Worm (Caenorhabditis elegans) whole organism, L4/young adult: Measurements from ENCODE around the gene R08C7.4.

Experiments used
- W03F9.2 ChIP-seq: fragments of 150-350 bp; optimal IDR thresholded peaks from 2 replicates; lab custom pipeline; 2014; ENCODE audit warnings: missing biosample characterization, missing genetic modification characterization
- dao-5 ChIP-seq: sonication (generic microtip); optimal IDR thresholded peaks from 2 replicates; lab custom pipeline; 2016; ENCODE audit warnings: missing genotype, missing genetic modification characterization, moderate library complexity, missing compliant biosample characterization
- him-1 ChIP-seq: sonication (generic microtip); optimal IDR thresholded peaks from 2 replicates; lab custom pipeline; 2016; ENCODE audit warnings: missing genotype, missing genetic modification reagents, missing genetic modification characterization, missing compliant biosample characterization

R08C7.4 gene

DNA sequence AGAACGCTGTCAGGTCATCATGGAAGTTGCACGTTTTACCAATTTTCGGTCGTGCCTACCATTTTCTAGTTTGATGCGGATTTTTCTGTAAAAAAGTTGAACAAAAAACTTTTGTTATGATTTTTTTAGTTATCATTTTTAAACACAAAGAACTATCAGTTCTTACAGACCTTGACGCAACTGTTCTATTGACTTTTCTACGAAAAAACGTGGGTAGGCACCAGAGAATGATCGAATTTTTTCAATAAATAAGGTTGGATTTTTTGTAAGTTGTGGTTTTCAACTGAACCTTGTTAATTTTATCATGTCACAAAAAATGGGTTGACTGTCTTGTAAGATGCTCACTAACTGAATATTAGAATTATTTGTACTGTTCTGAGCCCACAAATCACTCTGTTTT, 43.8 kb downstream of the R08C7.4 start:
- TF ChIP-seq him-1 (tag; lab: Kevin White, UChicago), result no peak
- no peak for TF ChIP-seq W03F9.2
- no peak for TF ChIP-seq dao-5 (tag; lab: Kevin White, UChicago)

DNA sequence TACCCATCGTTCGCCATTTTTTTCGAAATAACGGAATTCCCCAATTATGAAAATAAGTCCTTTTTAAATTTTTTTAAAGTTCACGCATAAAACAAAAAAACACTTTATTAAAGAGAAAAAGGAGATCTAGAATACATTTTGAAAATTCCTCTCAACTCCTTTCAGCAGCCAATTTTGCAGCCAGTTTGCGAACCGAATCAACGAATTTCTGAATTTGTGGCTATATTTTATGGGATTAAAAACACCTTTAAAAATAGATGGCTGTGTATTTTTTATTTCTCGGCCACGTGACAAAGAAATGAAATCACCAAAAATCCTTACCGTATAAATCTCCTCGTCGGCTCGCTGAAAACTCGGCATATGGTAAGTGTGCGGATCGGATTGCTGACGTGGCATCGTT, 45.2 kb downstream of the R08C7.4 start, which contains the start of gene M01H9.10:
TSS of gene M01H9.10 (minus strand) at position 101 of the 400 bp plus-strand sequence.
- TF ChIP-seq him-1 (tag; lab: Kevin White, UChicago) (no peak), dao-5 (tag; lab: Kevin White, UChicago) (no peak), W03F9.2 (no peak)

DNA sequence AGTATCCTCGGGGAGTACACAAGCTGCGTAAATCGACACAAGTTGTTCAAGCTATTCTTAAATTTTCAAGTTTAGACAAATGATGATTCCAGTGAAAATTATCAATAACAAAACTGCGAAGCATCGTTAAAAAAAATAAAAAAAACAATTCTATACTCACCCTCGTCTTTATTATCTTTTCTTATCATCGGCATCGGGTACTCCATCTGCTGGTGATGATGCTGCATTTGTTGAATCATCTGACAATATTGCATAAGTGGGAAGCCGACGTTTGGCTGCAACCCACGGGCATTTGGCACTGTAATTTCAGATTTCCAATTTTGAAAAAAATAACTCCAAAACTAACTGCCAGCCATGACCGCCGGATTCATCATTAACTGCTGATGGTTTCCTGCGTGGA, 46.5 kb downstream of the R08C7.4 start:
- TF ChIP-seq dao-5 (tag; lab: Kevin White, UChicago) (no peak), W03F9.2 (no peak), him-1 (tag; lab: Kevin White, UChicago) (no peak)

DNA sequence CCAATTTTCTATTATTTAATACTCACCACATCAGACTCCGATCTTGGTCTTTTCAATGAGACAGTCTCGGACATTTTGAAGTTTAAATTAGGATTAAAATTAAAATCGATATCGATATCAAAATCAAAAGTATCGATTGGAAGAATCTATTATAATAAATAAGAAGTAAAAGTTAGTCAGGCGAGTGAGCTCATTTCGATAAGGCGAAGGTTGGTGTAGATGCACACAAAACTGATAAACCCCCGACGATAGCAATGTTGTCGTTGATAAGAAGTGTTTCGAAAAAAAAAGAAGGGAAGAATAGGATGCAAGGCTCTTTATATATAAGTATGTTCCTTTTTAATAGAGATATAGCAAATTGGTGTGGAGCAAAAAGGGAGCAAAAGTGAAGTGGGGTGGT, 47.7 kb downstream of the R08C7.4 start, which contains the start of gene M01H9.4:
TSS of gene M01H9.4 (minus strand) at position 379 of the 400 bp plus-strand sequence.
- TF ChIP-seq W03F9.2 (no peak), dao-5 (tag; lab: Kevin White, UChicago) (no peak), him-1 (tag; lab: Kevin White, UChicago) (no peak)

DNA sequence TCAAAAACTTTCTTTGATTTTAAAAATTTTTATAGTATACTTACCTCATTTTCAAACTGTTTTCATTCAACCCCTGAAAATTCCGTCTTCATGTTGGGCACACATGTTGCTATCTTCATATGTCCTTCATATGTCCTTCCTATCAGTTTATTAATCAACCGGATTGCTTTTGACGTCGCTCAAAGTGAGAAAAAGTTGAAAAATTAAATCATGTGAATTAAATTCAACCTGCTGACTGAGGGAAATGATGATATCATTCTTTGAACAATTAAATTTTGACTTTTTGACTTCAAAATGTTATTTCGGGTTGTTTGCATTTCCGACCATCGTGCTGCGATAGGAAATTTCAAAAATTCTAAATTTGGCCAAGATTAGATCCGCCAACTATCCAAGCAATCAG, 49.7 kb downstream of the R08C7.4 start:
- TF ChIP-seq dao-5 (tag; lab: Kevin White, UChicago) (no peak), him-1 (tag; lab: Kevin White, UChicago) (no peak), W03F9.2 (no peak)

DNA sequence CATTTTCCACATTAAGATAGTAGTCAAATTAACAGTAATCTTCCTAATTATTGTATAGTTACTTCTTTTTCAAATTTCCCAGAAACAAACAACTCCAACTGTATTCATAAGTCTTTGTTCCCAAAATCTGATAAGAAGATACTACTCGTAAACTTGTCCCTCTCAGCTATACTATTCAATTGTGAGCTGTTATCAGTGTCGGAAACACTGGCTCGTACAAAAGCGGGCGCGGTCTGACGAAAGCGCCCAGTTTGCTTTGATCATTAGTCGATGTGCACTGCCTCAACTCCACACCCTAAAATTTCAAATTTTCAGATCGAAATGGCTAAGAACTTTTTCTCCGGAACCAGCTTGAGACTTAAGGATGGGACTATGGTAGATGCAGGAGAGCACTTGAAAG, 51.9 kb downstream of the R08C7.4 start, which contains the start of gene trx-3:
TSS of gene trx-3 (plus strand) at position 291 of the 400 bp plus-strand sequence.
- TF ChIP-seq W03F9.2, result no peak
- no peak for TF ChIP-seq dao-5 (tag; lab: Kevin White, UChicago)
- TF ChIP-seq him-1 (tag; lab: Kevin White, UChicago), result no peak
